Worm (Caenorhabditis elegans) whole organism, early embryonic: ENCODE data around the gene H02F09.3.

ENCODE experiments used
- B0310.2 ChIP-seq: sonication (generic microtip); optimal IDR thresholded peaks from 2 replicates; lab custom pipeline; 2016; ENCODE audit warnings: mild to moderate bottlenecking, missing genetic modification characterization, missing compliant biosample characterization
- F13C5.2 ChIP-seq: sonication (generic microtip); optimal IDR thresholded peaks from 2 replicates; lab custom pipeline; 2017; ENCODE audit warnings: mild to moderate bottlenecking, missing genetic modification characterization, inconsistent platforms, missing compliant biosample characterization
- aly-1 ChIP-seq: sonication (generic microtip); optimal IDR thresholded peaks from 2 replicates; lab custom pipeline; 2016; ENCODE audit warnings: missing genetic modification characterization, missing compliant biosample characterization
- ama-1 ChIP-seq: fragments of 150-350 bp; optimal IDR thresholded peaks from 2 replicates; lab custom pipeline; 2014
- ceh-13 ChIP-seq: fragments of 200-800 bp; sonication (Bioruptor generic); optimal IDR thresholded peaks from 2 replicates; lab custom pipeline; 2018; ENCODE audit warnings: mild to moderate bottlenecking, missing genetic modification characterization, missing compliant biosample characterization
- ceh-36 ChIP-seq: sonication (generic microtip); optimal IDR thresholded peaks from 2 replicates; lab custom pipeline; 2016; ENCODE audit warnings: missing genetic modification characterization, inconsistent platforms, missing compliant biosample characterization
- ets-7 ChIP-seq: sonication (generic microtip); optimal IDR thresholded peaks from 2 replicates; lab custom pipeline; 2016; ENCODE audit warnings: missing genotype, missing genetic modification characterization, missing compliant biosample characterization
- flt-1 ChIP-seq: fragments of 200-800 bp; sonication (Bioruptor generic); IDR thresholded peaks from 2 replicates; pipeline ENCODE4 v1.3.6; 2022; ENCODE audit warnings: missing genetic modification characterization, missing compliant biosample characterization
- hmbx-1 ChIP-seq: sonication (generic microtip); optimal IDR thresholded peaks from 2 replicates; lab custom pipeline; 2016; ENCODE audit warnings: mild to moderate bottlenecking, missing genetic modification characterization, missing compliant biosample characterization
- hmg-4 ChIP-seq: fragments of 200-800 bp; sonication (Bioruptor generic); optimal IDR thresholded peaks from 2 replicates; lab custom pipeline; 2018; ENCODE audit warnings: mild to moderate bottlenecking, missing genetic modification characterization, missing compliant biosample characterization
- hnd-1 ChIP-seq: sonication (generic microtip); optimal IDR thresholded peaks from 2 replicates; lab custom pipeline; 2016; ENCODE audit warnings: missing genetic modification characterization, missing compliant biosample characterization
- pes-1 ChIP-seq: fragments of 200-800 bp; sonication (Bioruptor generic); IDR thresholded peaks from 2 replicates; pipeline ENCODE4 v1.3.6; 2022; ENCODE audit warnings: missing genetic modification reagents, missing genetic modification characterization, missing compliant biosample characterization
- scrt-1 ChIP-seq: fragments of 200-800 bp; sonication (Bioruptor generic); IDR thresholded peaks from 2 replicates; pipeline ENCODE4 v1.3.6; 2022; ENCODE audit warnings: missing genetic modification characterization, missing compliant biosample characterization
- sea-1 ChIP-seq: fragments of 200-800 bp; sonication (Bioruptor generic); conservative IDR thresholded peaks from 2 replicates; pipeline ENCODE4 v1.3.6; 2022; ENCODE audit warnings: missing genetic modification characterization, missing compliant biosample characterization
- tbx-11 ChIP-seq: fragments of 200-800 bp; sonication (Bioruptor generic); IDR thresholded peaks from 2 replicates; pipeline ENCODE4 v1.3.6; 2022; ENCODE audit warnings: missing genetic modification characterization, missing compliant biosample characterization
- tbx-37 ChIP-seq: fragments of 200-800 bp; sonication (Bioruptor generic); conservative IDR thresholded peaks from 2 replicates; pipeline ENCODE4 v1.3.6; 2022; ENCODE audit warnings: missing genetic modification reagents, missing genetic modification characterization, missing compliant biosample characterization
- tra-4 ChIP-seq: sonication (generic microtip); optimal IDR thresholded peaks from 2 replicates; lab custom pipeline; 2017; ENCODE audit warnings: missing genetic modification characterization, missing compliant biosample characterization

Gene H02F09.3

DNA sequence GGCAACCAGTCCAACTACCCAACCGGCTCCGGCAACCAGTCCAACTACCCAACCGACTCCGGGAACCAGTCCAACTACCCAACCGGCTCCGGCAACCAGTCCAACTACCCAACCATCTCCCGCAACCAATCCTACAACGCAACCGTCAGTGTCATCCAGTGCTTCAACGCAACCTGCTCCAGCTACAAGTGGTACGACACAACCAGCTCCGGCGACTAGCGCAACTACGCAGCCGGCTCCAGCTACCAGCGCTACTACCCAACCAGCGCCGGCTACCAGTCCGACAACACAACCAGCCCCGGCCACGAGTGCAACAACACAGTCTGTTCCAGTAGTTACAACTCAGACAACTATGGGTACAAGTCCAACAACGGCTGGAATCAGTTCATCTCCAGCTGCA is 19.4 kb upstream of the H02F09.3 start:
- TF ChIP-seq ama-1 (no peak), hmbx-1 (tag; lab: Kevin White, UChicago) (no peak), flt-1 (GFP tag; lab: Robert Waterston, UW) (no peak), ceh-36 (tag; lab: Kevin White, UChicago) (no peak), aly-1 (no peak), tra-4 (tag; lab: Kevin White, UChicago) (no peak), ceh-13 (GFP tag; lab: Kevin White, UChicago) (no peak), tbx-11 (GFP tag; lab: Robert Waterston, UW) (no peak), tbx-37 (GFP tag; lab: Robert Waterston, UW) (no peak), hmg-4 (GFP tag; lab: Kevin White, UChicago) (no peak), sea-1 (GFP tag; lab: Robert Waterston, UW) (no peak), ets-7 (no peak), hnd-1 (no peak), pes-1 (GFP tag; lab: Robert Waterston, UW) (no peak), B0310.2 (no peak), scrt-1 (no peak), F13C5.2 (tag; lab: Kevin White, UChicago) (no peak)

DNA sequence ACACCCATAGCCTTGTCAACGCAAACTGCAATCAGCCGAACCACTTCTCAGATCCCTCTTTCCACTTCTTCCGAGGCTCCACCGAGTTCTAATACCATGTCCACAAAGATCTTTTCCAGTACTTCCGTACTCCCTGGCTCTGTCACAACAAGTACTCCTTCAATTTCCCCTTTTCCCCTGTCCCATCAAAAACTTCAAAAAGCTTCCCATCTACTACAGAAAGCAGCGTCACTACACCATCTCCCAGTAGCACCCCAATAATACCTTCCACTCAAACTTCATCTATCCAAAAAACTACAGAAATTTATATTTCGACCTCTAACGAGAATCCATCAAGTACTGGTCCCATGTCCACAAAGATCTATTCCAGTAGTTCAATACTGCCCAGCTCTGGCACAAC is 11.6 kb upstream of the H02F09.3 start:
- TF ChIP-seq hmbx-1 (tag; lab: Kevin White, UChicago) (no peak), ets-7 (no peak), F13C5.2 (tag; lab: Kevin White, UChicago) (no peak), B0310.2 (no peak), flt-1 (GFP tag; lab: Robert Waterston, UW) (no peak), scrt-1 (no peak), sea-1 (GFP tag; lab: Robert Waterston, UW) (no peak), tra-4 (tag; lab: Kevin White, UChicago) (no peak), tbx-11 (GFP tag; lab: Robert Waterston, UW) (no peak), ceh-36 (tag; lab: Kevin White, UChicago) (no peak), pes-1 (GFP tag; lab: Robert Waterston, UW) (no peak), ceh-13 (GFP tag; lab: Kevin White, UChicago) (no peak), hmg-4 (GFP tag; lab: Kevin White, UChicago) (no peak), tbx-37 (GFP tag; lab: Robert Waterston, UW) (no peak), hnd-1 (no peak), ama-1 (no peak), aly-1 (no peak)

DNA sequence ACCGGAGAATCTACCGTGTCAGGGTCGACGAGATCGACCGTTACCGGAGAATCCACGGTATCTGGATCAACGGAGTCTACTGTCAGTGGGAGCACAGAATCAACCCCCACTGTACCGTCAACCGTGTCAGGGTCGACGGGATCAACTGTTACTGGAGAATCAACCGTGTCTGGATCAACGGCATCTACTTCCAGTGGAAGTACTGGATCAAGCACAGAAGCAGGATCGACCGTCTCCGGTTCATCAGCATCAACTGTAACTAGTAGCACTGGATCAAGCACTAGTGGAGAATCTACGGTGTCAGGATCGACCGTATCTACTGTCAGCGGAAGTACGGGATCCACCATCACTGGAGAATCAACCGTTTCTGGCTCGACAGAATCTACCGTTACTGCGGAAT is 3.5 kb downstream of the H02F09.3 start, which contains the start of gene H02F09.2:
H02F09.2 (plus strand) TSS at position 301 of the 400 bp plus-strand sequence.
- TF ChIP-seq ceh-13 (GFP tag; lab: Kevin White, UChicago): no peak
- no peak for TF ChIP-seq ets-7
- TF ChIP-seq tbx-37 (GFP tag; lab: Robert Waterston, UW): no peak
- no peak for TF ChIP-seq B0310.2
- no peak for TF ChIP-seq scrt-1

DNA sequence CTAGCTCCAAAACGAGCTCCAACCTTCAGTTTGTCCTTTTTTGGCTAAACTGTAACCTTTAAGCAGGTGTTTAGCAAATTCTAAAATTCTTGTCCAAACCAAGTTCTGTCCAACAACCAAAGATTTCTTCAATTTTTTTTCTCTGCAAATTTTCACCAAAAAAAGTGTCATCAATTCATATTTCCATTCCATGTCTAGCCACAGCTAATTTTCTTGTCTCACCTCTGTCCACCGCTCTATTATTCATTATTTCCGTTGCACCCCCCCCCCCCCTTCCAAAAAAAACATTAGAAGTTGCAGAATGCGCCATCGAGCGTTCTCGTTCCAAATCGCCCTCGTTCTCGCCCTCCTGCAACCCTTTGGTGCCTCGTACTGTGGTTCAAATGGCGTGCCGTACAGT is 7.9 kb downstream of the H02F09.3 start, which contains the start of gene wrt-9:
wrt-9 (plus strand) TSS at position 301 of the 400 bp plus-strand sequence.
- no peak for TF ChIP-seq ets-7
- no peak for TF ChIP-seq flt-1 (GFP tag; lab: Robert Waterston, UW)
- no peak for TF ChIP-seq ceh-36 (tag; lab: Kevin White, UChicago)
- TF ChIP-seq ceh-13 (GFP tag; lab: Kevin White, UChicago): no peak
- TF ChIP-seq aly-1: no peak
- no peak for TF ChIP-seq tbx-37 (GFP tag; lab: Robert Waterston, UW)
- TF ChIP-seq hmbx-1 (tag; lab: Kevin White, UChicago): no peak
- TF ChIP-seq tbx-11 (GFP tag; lab: Robert Waterston, UW): no peak
- no peak for TF ChIP-seq F13C5.2 (tag; lab: Kevin White, UChicago)
- no peak for TF ChIP-seq hmg-4 (GFP tag; lab: Kevin White, UChicago)
- TF ChIP-seq B0310.2: no peak
- TF ChIP-seq ama-1: no peak
- TF ChIP-seq sea-1 (GFP tag; lab: Robert Waterston, UW): no peak
- TF ChIP-seq tra-4 (tag; lab: Kevin White, UChicago): no peak
- no peak for TF ChIP-seq hnd-1
- TF ChIP-seq scrt-1: no peak
- TF ChIP-seq pes-1 (GFP tag; lab: Robert Waterston, UW): no peak

DNA sequence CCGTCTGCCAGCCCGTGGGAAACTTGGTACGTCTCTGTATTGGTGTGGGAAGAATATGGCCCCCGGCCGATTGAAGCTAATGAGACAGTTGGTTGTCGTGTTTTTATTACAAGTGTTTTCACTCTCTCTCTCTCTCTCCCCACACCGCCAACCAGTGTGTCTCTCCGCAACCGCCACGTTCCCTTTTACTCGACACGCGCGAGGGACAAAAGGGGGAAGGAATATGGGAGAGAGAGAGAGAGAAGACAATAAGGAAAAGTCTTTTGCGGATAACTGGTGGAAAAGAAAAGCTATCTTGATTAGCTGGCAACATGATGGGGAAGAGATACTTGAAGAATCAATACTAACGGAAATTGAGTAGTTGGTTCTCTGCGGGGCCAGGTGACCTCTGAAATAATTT is 10.2 kb downstream of the H02F09.3 start:
- no peak for TF ChIP-seq scrt-1
- no peak for TF ChIP-seq B0310.2
- no peak for TF ChIP-seq tbx-11 (GFP tag; lab: Robert Waterston, UW)
- TF ChIP-seq tbx-37 (GFP tag; lab: Robert Waterston, UW): no peak
- no peak for TF ChIP-seq hnd-1
- TF ChIP-seq sea-1 (GFP tag; lab: Robert Waterston, UW): 0 out of 2 replicates have a peak, but pooled peaks have one; percentile 50
- no peak for TF ChIP-seq tra-4 (tag; lab: Kevin White, UChicago)
- TF ChIP-seq aly-1: no peak
- TF ChIP-seq ets-7: no peak
- TF ChIP-seq flt-1 (GFP tag; lab: Robert Waterston, UW): no peak
- TF ChIP-seq F13C5.2 (tag; lab: Kevin White, UChicago): peak; percentile 5
- TF ChIP-seq pes-1 (GFP tag; lab: Robert Waterston, UW): no peak
- peak; percentile 8 for TF ChIP-seq ceh-36 (tag; lab: Kevin White, UChicago)
- TF ChIP-seq hmg-4 (GFP tag; lab: Kevin White, UChicago): peak; percentile 36

DNA sequence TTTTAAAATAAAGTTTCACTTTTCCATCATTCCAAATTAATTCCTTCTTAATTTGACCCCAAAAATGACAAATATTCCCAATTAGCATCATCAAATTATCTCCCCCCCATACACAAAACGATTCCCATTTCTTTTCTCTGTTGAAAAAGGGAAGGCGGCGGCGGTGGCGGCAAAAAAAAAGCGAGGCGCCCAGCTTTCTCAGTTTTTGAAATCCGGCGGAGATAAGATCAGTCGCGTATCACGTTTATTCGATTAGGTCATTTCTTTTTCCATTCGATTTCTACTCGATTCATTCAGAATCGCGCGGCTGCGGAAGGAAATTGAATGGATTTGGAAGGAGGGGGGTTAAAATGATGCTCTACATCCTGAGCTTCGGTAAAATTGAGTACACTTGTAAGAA is 15.5 kb downstream of the H02F09.3 start:
- TF ChIP-seq hnd-1: no peak
- TF ChIP-seq F13C5.2 (tag; lab: Kevin White, UChicago): no peak
- TF ChIP-seq hmbx-1 (tag; lab: Kevin White, UChicago): no peak
- no peak for TF ChIP-seq ets-7
- TF ChIP-seq tbx-11 (GFP tag; lab: Robert Waterston, UW): no peak
- TF ChIP-seq pes-1 (GFP tag; lab: Robert Waterston, UW): no peak
- no peak for TF ChIP-seq hmg-4 (GFP tag; lab: Kevin White, UChicago)
- no peak for TF ChIP-seq sea-1 (GFP tag; lab: Robert Waterston, UW)
- no peak for TF ChIP-seq ceh-13 (GFP tag; lab: Kevin White, UChicago)
- TF ChIP-seq ama-1: no peak
- TF ChIP-seq scrt-1: no peak

DNA sequence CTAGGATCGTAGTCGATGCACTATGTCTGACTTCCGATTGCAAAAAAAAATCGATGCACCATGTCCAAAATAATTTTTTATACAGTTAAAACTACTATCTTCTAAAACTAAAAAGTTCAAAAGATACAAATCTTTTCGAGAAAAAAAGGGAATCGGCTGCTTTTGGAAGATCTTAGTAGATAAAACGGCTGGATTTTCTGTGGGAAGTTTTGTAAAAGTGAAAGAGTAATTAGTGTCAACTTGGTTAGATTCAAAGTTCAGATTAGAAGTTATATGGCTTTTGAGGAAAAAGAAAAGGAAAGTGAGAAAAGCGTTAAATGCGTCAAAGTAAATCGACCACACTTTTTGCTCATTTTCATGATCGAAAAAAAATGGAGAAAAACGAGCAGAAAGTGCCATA is 18.6 kb downstream of the H02F09.3 start:
- TF ChIP-seq hmbx-1 (tag; lab: Kevin White, UChicago) (no peak), B0310.2 (no peak), hmg-4 (GFP tag; lab: Kevin White, UChicago) (no peak), hnd-1 (no peak), scrt-1 (no peak), tbx-11 (GFP tag; lab: Robert Waterston, UW) (no peak), sea-1 (GFP tag; lab: Robert Waterston, UW) (no peak), pes-1 (GFP tag; lab: Robert Waterston, UW) (no peak), flt-1 (GFP tag; lab: Robert Waterston, UW) (no peak), F13C5.2 (tag; lab: Kevin White, UChicago) (no peak)
